Fruit fly (Drosophila melanogaster) whole organism, embryonic: ENCODE measurements around the gene CG1213.
A peak's percentile ranks its signal among the peaks of the same experiment; 100 is the strongest.

Source experiments
- Aef1 ChIP-seq: fragments of 200-800 bp; sonication (Bioruptor generic); IDR thresholded peaks from 3 replicates; pipeline ENCODE4 v1.3.6; 2022; ENCODE audit warnings: missing biosample characterization, missing genetic modification characterization
- Atf6 ChIP-seq: fragments of 200-800 bp; sonication (Bioruptor generic); IDR thresholded peaks from 2 replicates; pipeline ENCODE4 v1.3.6; 2022; ENCODE audit warnings: missing biosample characterization, missing genetic modification characterization
- BtbVII ChIP-seq: fragments of 200-800 bp; sonication (Bioruptor generic); optimal IDR thresholded peaks from 3 replicates; lab custom pipeline; 2017; ENCODE audit warnings: missing biosample characterization, mild to moderate bottlenecking, missing genetic modification characterization
- CG10462 ChIP-seq: fragments of 200-800 bp; sonication (Bioruptor generic); optimal IDR thresholded peaks from 2 replicates; lab custom pipeline; 2016; ENCODE audit warnings: missing biosample characterization, missing genetic modification characterization
- CG10959 ChIP-seq: fragments of 200-800 bp; sonication (Bioruptor generic); IDR thresholded peaks from 2 replicates; pipeline ENCODE4 v1.3.6; 2022; ENCODE audit warnings: missing biosample characterization, missing genetic modification characterization
- CG15479 ChIP-seq: fragments of 200-800 bp; sonication (Bioruptor generic); optimal IDR thresholded peaks from 3 replicates; lab custom pipeline; 2019; ENCODE audit warnings: missing biosample characterization, mild to moderate bottlenecking, missing genetic modification characterization, moderate library complexity
- CG17802 ChIP-seq: fragments of 200-800 bp; sonication (Bioruptor generic); optimal IDR thresholded peaks from 2 replicates; lab custom pipeline; 2018; ENCODE audit warnings: missing biosample characterization, mild to moderate bottlenecking, missing genetic modification characterization, moderate library complexity
- CG18619 ChIP-seq: fragments of 200-800 bp; sonication (Bioruptor generic); optimal IDR thresholded peaks from 3 replicates; lab custom pipeline; 2017; ENCODE audit warnings: missing biosample characterization, mild to moderate bottlenecking, missing genetic modification characterization
- CG2889 ChIP-seq: fragments of 200-800 bp; sonication (Bioruptor generic); IDR thresholded peaks from 3 replicates; pipeline ENCODE4 v1.3.6; 2022; ENCODE audit warnings: missing biosample characterization, missing genetic modification characterization
- CG31224 ChIP-seq: fragments of 200-800 bp; sonication (Bioruptor generic); IDR thresholded peaks from 2 replicates; pipeline ENCODE4 v1.3.6; 2022; ENCODE audit warnings: missing biosample characterization, missing genetic modification characterization
- CG32772 ChIP-seq: fragments of 200-800 bp; sonication (Bioruptor generic); IDR thresholded peaks from 2 replicates; pipeline ENCODE4 v1.3.6; 2022; ENCODE audit warnings: missing biosample characterization, missing genetic modification characterization
- CG3281 ChIP-seq: fragments of 200-800 bp; sonication (Bioruptor generic); optimal IDR thresholded peaks from 3 replicates; lab custom pipeline; 2017; ENCODE audit warnings: missing biosample characterization, mild to moderate bottlenecking, missing genetic modification characterization
- CG6813 ChIP-seq: fragments of 200-800 bp; sonication (Bioruptor generic); optimal IDR thresholded peaks from 2 replicates; lab custom pipeline; 2017; ENCODE audit warnings: missing biosample characterization, missing genetic modification characterization, mild to moderate bottlenecking, moderate library complexity, missing genetic modification reagents
- CG7987 ChIP-seq: fragments of 200-800 bp; sonication (Bioruptor generic); optimal IDR thresholded peaks from 2 replicates; lab custom pipeline; 2018; ENCODE audit warnings: missing biosample characterization, mild to moderate bottlenecking, missing genetic modification characterization, moderate library complexity
- CG8281 ChIP-seq: fragments of 200-800 bp; sonication (Bioruptor generic); optimal IDR thresholded peaks from 2 replicates; lab custom pipeline; 2018; ENCODE audit warnings: missing biosample characterization, mild to moderate bottlenecking, missing genetic modification characterization, moderate library complexity
- Chrac-16 ChIP-seq: fragments of 200-800 bp; sonication (Bioruptor generic); optimal IDR thresholded peaks from 3 replicates; lab custom pipeline; 2016; ENCODE audit warnings: missing biosample characterization, missing genetic modification characterization
- D ChIP-seq, 2 experiments: fragments of 200-800 bp in 1 of 2; fragments of >200 bp in 1 of 2; sonication (Bioruptor generic) in 1 of 2; optimal IDR thresholded peaks; 2 replicates in 1 of 2; 3 replicates in 1 of 2; lab custom pipeline; 2017; ENCODE audit warnings: mild to moderate bottlenecking in 1 of 2, missing biosample characterization in 1 of 2, missing genetic modification characterization in 1 of 2, missing genetic modification reagents in 1 of 2
- Dll ChIP-seq: fragments of 200-800 bp; sonication (Bioruptor generic); IDR thresholded peaks from 4 replicates; pipeline ENCODE4 v1.3.6; 2022; ENCODE audit warnings: missing biosample characterization, missing genetic modification characterization; ENCODE audit not compliant: partially characterized antibody
- Doc3 ChIP-seq: fragments of 200-800 bp; sonication (Bioruptor generic); IDR thresholded peaks from 3 replicates; pipeline ENCODE4 v1.3.6; 2022; ENCODE audit warnings: missing biosample characterization, missing genetic modification characterization; ENCODE audit not compliant: partially characterized antibody
- E2f2 ChIP-seq: fragments of 200-800 bp; sonication (Bioruptor generic); IDR thresholded peaks from 2 replicates; pipeline ENCODE4 v1.3.6; 2022; ENCODE audit warnings: missing biosample characterization, missing genetic modification characterization
- Fer3 ChIP-seq: fragments of 200-800 bp; sonication (Bioruptor generic); optimal IDR thresholded peaks from 2 replicates; lab custom pipeline; 2018; ENCODE audit warnings: missing biosample characterization, mild to moderate bottlenecking, missing genetic modification characterization, moderate library complexity
- HLH4C ChIP-seq: fragments of 200-800 bp; sonication (Bioruptor generic); IDR thresholded peaks from 3 replicates; pipeline ENCODE4 v1.3.6; 2022; ENCODE audit warnings: missing biosample characterization, missing genetic modification characterization; ENCODE audit not compliant: partially characterized antibody
- HmgZ ChIP-seq: fragments of 200-800 bp; sonication (Bioruptor generic); optimal IDR thresholded peaks from 2 replicates; lab custom pipeline; 2018; ENCODE audit warnings: missing biosample characterization, mild to moderate bottlenecking, missing genetic modification characterization
- Jarid2 ChIP-seq: fragments of 200-800 bp; sonication (Bioruptor generic); optimal IDR thresholded peaks from 3 replicates; lab custom pipeline; 2017; ENCODE audit warnings: mild to moderate bottlenecking, missing biosample characterization, missing genetic modification reagents, missing genetic modification characterization
- Kr ChIP-seq: fragments of 200-800 bp; sonication (Bioruptor generic); optimal IDR thresholded peaks from 2 replicates; lab custom pipeline; 2017; ENCODE audit warnings: missing biosample characterization, mild to moderate bottlenecking, missing genetic modification characterization
- MBD-R2 ChIP-seq: fragments of 200-800 bp; sonication (Bioruptor generic); IDR thresholded peaks from 2 replicates; pipeline ENCODE4 v1.3.6; 2022; ENCODE audit warnings: missing biosample characterization, missing genetic modification characterization
- NFAT ChIP-seq: fragments of 200-800 bp; sonication (Bioruptor generic); IDR thresholded peaks from 2 replicates; pipeline ENCODE4 v1.3.6; 2022; ENCODE audit warnings: missing biosample characterization, missing genetic modification characterization
- PHDP ChIP-seq: fragments of 200-800 bp; sonication (Bioruptor generic); optimal IDR thresholded peaks from 3 replicates; lab custom pipeline; 2018; ENCODE audit warnings: missing biosample characterization, mild to moderate bottlenecking, missing genetic modification characterization, moderate library complexity
- Sox102F ChIP-seq: fragments of 200-800 bp; sonication (Bioruptor generic); optimal IDR thresholded peaks from 2 replicates; lab custom pipeline; 2018; ENCODE audit warnings: missing biosample characterization, mild to moderate bottlenecking, missing genetic modification characterization, moderate library complexity
- Spps ChIP-seq: fragments of 200-800 bp; sonication (Bioruptor generic); optimal IDR thresholded peaks from 2 replicates; lab custom pipeline; 2018; ENCODE audit warnings: missing biosample characterization, mild to moderate bottlenecking, missing genetic modification characterization
- Vsx1 ChIP-seq: fragments of 200-800 bp; sonication (Bioruptor generic); optimal IDR thresholded peaks from 2 replicates; lab custom pipeline; 2017; ENCODE audit warnings: missing biosample characterization, mild to moderate bottlenecking, missing genetic modification characterization, missing genetic modification reagents
- Xbp1 ChIP-seq: fragments of 200-800 bp; sonication (Bioruptor generic); optimal IDR thresholded peaks from 3 replicates; lab custom pipeline; 2016; ENCODE audit warnings: missing biosample characterization, mild to moderate bottlenecking, missing genetic modification characterization
- Xrp1 ChIP-seq: fragments of 200-800 bp; sonication (Bioruptor generic); IDR thresholded peaks from 2 replicates; pipeline ENCODE4 v1.3.6; 2022; ENCODE audit warnings: missing biosample characterization, missing genetic modification characterization
- amos ChIP-seq: fragments of 200-800 bp; sonication (Bioruptor generic); IDR thresholded peaks from 2 replicates; pipeline ENCODE4 v1.3.6; 2022; ENCODE audit warnings: missing biosample characterization, missing genetic modification characterization; ENCODE audit not compliant: partially characterized antibody
- br ChIP-seq: fragments of >200 bp; optimal IDR thresholded peaks from 2 replicates; lab custom pipeline; 2017
- croc ChIP-seq: fragments of 200-800 bp; sonication (Bioruptor generic); conservative IDR thresholded peaks from 3 replicates; pipeline ENCODE4 v1.3.6; 2022; ENCODE audit warnings: missing biosample characterization, missing genetic modification characterization
- crp ChIP-seq, 2 experiments: fragments of 200-800 bp; sonication (Bioruptor generic); optimal IDR thresholded peaks; 2 replicates in 1 of 2; 3 replicates in 1 of 2; lab custom pipeline; 2017; ENCODE audit warnings: missing biosample characterization in 2 of 2, missing genetic modification characterization in 2 of 2, mild to moderate bottlenecking in 1 of 2, moderate library complexity in 1 of 2
- eyg ChIP-seq: fragments of 200-800 bp; sonication (Bioruptor generic); optimal IDR thresholded peaks from 3 replicates; lab custom pipeline; 2016; ENCODE audit warnings: missing biosample characterization, missing genetic modification characterization
- inv ChIP-seq: fragments of 200-800 bp; sonication (Bioruptor generic); IDR thresholded peaks from 2 replicates; pipeline ENCODE4 v1.3.6; 2022; ENCODE audit warnings: missing biosample characterization, missing genetic modification characterization; ENCODE audit not compliant: partially characterized antibody
- nau ChIP-seq: fragments of 200-800 bp; sonication (Bioruptor generic); optimal IDR thresholded peaks from 3 replicates; lab custom pipeline; 2017; ENCODE audit warnings: missing biosample characterization, mild to moderate bottlenecking, missing genetic modification characterization, missing genetic modification reagents
- nmo ChIP-seq: fragments of 200-800 bp; sonication (Bioruptor generic); optimal IDR thresholded peaks from 2 replicates; lab custom pipeline; 2018; ENCODE audit warnings: missing biosample characterization, mild to moderate bottlenecking, missing genetic modification characterization, moderate library complexity
- pan ChIP-seq, 4 experiments: fragments of >200 bp in 3 of 4; fragments of 200-800 bp in 1 of 4; sonication (Bioruptor generic) in 1 of 4; optimal IDR thresholded peaks in 3 of 4; IDR thresholded peaks in 1 of 4; 2 replicates each; pipeline versions ENCODE4 v1.3.6 to Lab custom; 2017 to 2022; ENCODE audit warnings: missing biosample characterization in 2 of 4, missing genetic modification characterization in 2 of 4, mixed read lengths in 1 of 4
- rib ChIP-seq: fragments of 200-800 bp; sonication (Bioruptor generic); IDR thresholded peaks from 2 replicates; pipeline ENCODE4 v1.3.6; 2022; ENCODE audit warnings: missing biosample characterization, missing genetic modification characterization
- sr ChIP-seq: fragments of 200-800 bp; sonication (Bioruptor generic); IDR thresholded peaks from 3 replicates; pipeline ENCODE4 v1.3.6; 2022; ENCODE audit warnings: missing biosample characterization, missing genetic modification characterization
- tna ChIP-seq: fragments of 200-800 bp; sonication (Bioruptor generic); IDR thresholded peaks from 2 replicates; pipeline ENCODE4 v1.3.6; 2022; ENCODE audit warnings: missing biosample characterization, missing genetic modification characterization; ENCODE audit not compliant: partially characterized antibody
- unpg ChIP-seq: fragments of 200-800 bp; sonication (Bioruptor generic); optimal IDR thresholded peaks from 3 replicates; lab custom pipeline; 2018; ENCODE audit warnings: missing biosample characterization, mild to moderate bottlenecking, missing genetic modification characterization, moderate library complexity
- usp ChIP-seq: fragments of >200 bp; optimal IDR thresholded peaks from 2 replicates; lab custom pipeline; 2017; ENCODE audit warnings: missing biosample characterization, missing genetic modification characterization
- z ChIP-seq: fragments of 200-800 bp; sonication (Bioruptor generic); IDR thresholded peaks from 3 replicates; pipeline ENCODE4 v1.3.6; 2022; ENCODE audit warnings: missing biosample characterization, missing genetic modification characterization
- zen ChIP-seq: fragments of 200-800 bp; sonication (Bioruptor generic); optimal IDR thresholded peaks from 3 replicates; lab custom pipeline; 2018; ENCODE audit warnings: missing biosample characterization, mild to moderate bottlenecking, missing genetic modification characterization, moderate library complexity

CG1213 gene

DNA sequence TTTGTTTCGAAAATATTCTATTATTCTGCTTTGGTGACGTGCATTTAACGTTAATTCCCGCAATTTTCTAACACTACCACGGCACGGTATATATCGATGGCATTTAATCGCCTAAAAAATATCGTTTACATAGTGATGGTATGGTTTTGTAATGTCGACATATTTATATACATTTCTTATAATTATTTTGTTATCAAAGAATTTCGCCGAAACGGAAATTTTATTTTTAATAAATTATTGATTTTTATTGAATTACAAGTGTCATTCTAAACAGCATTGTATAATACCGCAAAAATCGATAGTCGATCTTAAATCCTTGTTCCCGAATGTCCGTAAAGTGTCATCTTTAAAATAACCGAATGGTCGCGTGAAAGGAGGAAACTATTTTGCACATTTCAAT is 16.5 kb upstream of the CG1213 start, which contains the start of the genes Sec20 and dgrn (continued):
- TF ChIP-seq CG31224 (GFP tag; lab: Robert Waterston, UW) (0 out of 2 replicates have a peak, but pooled peaks have one; percentile 28), CG32772 (GFP tag; lab: Robert Waterston, UW) (peak; percentile 50; the same call in 1 of the 2 replicates), zen (tag; lab: Kevin White, UChicago) (peak; percentile 69), CG8281 (tag; lab: Kevin White, UChicago) (no peak), inv (GFP tag; lab: Robert Waterston, UW) (peak; percentile 96), Sox102F (GFP tag; lab: Kevin White, UChicago) (peak; percentile 68), pan (optimal IDR thresholded peaks at IDR 0.05; lab: Kevin White, UChicago) (no peak), pan (GFP tag; optimal IDR thresholded peaks at IDR 0.05 in 1 of 2, IDR thresholded peaks at IDR 0.05 in 1 of 2) (peak in 1 of 2 experiments; percentile 37), Chrac-16 (peak; percentile 66), nau (GFP tag; lab: Kevin White, UChicago) (no peak), CG10462 (peak; percentile 31), nmo (peak; percentile 83), CG18619 (peak; percentile 46), Dll (peak; percentile 96), CG7987 (GFP tag; lab: Kevin White, UChicago) (no peak), z (GFP tag; lab: Robert Waterston, UW) (no peak), Xbp1 (GFP tag; lab: Kevin White, UChicago) (peak; percentile 82), usp (no peak), CG6813 (GFP tag; lab: Kevin White, UChicago) (no peak), rib (GFP tag; lab: Robert Waterston, UW) (no peak), E2f2 (GFP tag; lab: Robert Waterston, UW) (peak; percentile 69), NFAT (GFP tag; lab: Robert Waterston, UW) (peak; percentile 74), BtbVII (GFP tag; lab: Kevin White, UChicago) (no peak), Fer3 (tag; lab: Kevin White, UChicago) (peak; percentile 56), croc (GFP tag; lab: Robert Waterston, UW) (no peak), CG10959 (GFP tag; lab: Robert Waterston, UW) (peak; percentile 28; the same call in 1 of the 2 replicates), PHDP (tag; lab: Kevin White, UChicago) (peak; percentile 77), Spps (tag; lab: Kevin White, UChicago) (peak; percentile 36), Atf6 (no peak), CG3281 (GFP tag; lab: Kevin White, UChicago) (peak; percentile 38), amos (GFP tag; lab: Robert Waterston, UW) (peak; percentile 95), sr (GFP tag; lab: Robert Waterston, UW) (no peak), CG2889 (GFP tag; lab: Robert Waterston, UW) (no peak), tna (GFP tag; lab: Robert Waterston, UW) (peak; percentile 87), HmgZ (tag; lab: Kevin White, UChicago) (peak; percentile 62), crp (GFP tag; optimal IDR thresholded peaks at IDR 0.05; lab: Kevin White, UChicago) (peak in 1 of 2 experiments; percentile 6), Aef1 (GFP tag; lab: Robert Waterston, UW) (peak; percentile 52; the same call in 2 of the 3 replicates), Xrp1 (GFP tag; lab: Robert Waterston, UW) (peak; percentile 73), Jarid2 (GFP tag; lab: Kevin White, UChicago) (no peak), HLH4C (peak; percentile 92), MBD-R2 (peak; percentile 92), Doc3 (GFP tag; lab: Robert Waterston, UW) (peak; percentile 91), unpg (GFP tag; lab: Kevin White, UChicago) (peak; percentile 62), CG15479 (no peak), eyg (GFP tag; lab: Kevin White, UChicago) (no peak), CG17802 (tag; lab: Kevin White, UChicago) (no peak), D (optimal IDR thresholded peaks at IDR 0.05; lab: Kevin White, UChicago) (no peak), D (GFP tag; optimal IDR thresholded peaks at IDR 0.05; lab: Kevin White, UChicago) (peak; percentile 24), Vsx1 (no peak), br (lab: Kevin White, UChicago) (no peak), Kr (GFP tag; lab: Kevin White, UChicago) (no peak)
